Worm (Caenorhabditis elegans) whole organism, mixed stage, embryonic: ENCODE measurements around the gene lpr-3.
A peak's percentile ranks its signal among the peaks of the same experiment; 100 is the strongest.

Experiments used
- M03D4.4 ChIP-seq: sonication (generic microtip); optimal IDR thresholded peaks from 2 replicates; lab custom pipeline; 2017; ENCODE audit warnings: mild to moderate bottlenecking, missing genetic modification characterization, missing compliant biosample characterization
- bed-3 ChIP-seq: fragments of 200-800 bp; sonication (Bioruptor generic); optimal IDR thresholded peaks from 3 replicates; lab custom pipeline; 2018; ENCODE audit warnings: mild to moderate bottlenecking, missing genetic modification characterization, moderate library complexity, missing compliant biosample characterization
- blmp-1 ChIP-seq: fragments of 150-350 bp; optimal IDR thresholded peaks from 2 replicates; lab custom pipeline; 2014; ENCODE audit warnings: missing biosample characterization, missing genetic modification characterization
- ceh-39 ChIP-seq: fragments of 150-350 bp; optimal IDR thresholded peaks from 2 replicates; lab custom pipeline; 2014; ENCODE audit warnings: missing biosample characterization, missing genetic modification characterization
- ceh-43 ChIP-seq: fragments of 200-800 bp; sonication (Bioruptor generic); optimal IDR thresholded peaks from 2 replicates; lab custom pipeline; 2018; ENCODE audit warnings: mild to moderate bottlenecking, missing genetic modification characterization, moderate library complexity, missing compliant biosample characterization
- ces-1 ChIP-seq: fragments of 150-350 bp; optimal IDR thresholded peaks from 2 replicates; lab custom pipeline; 2014; ENCODE audit warnings: missing biosample characterization, missing genetic modification reagents, missing genetic modification characterization
- cnd-1 ChIP-seq: fragments of 200-800 bp; sonication (Bioruptor generic); optimal IDR thresholded peaks from 2 replicates; lab custom pipeline; 2018; ENCODE audit warnings: mild to moderate bottlenecking, missing genetic modification characterization, missing compliant biosample characterization
- drap-1 ChIP-seq: fragments of 200-800 bp; sonication (Bioruptor generic); optimal IDR thresholded peaks from 3 replicates; lab custom pipeline; 2018; ENCODE audit warnings: mild to moderate bottlenecking, missing genetic modification characterization, missing compliant biosample characterization
- elt-1 ChIP-seq: sonication (generic microtip); optimal IDR thresholded peaks from 2 replicates; lab custom pipeline; 2017; ENCODE audit warnings: missing genetic modification characterization, mild to moderate bottlenecking, missing compliant biosample characterization, antibody characterized with exemption, moderate library complexity, borderline replicate concordance; ENCODE audit not compliant: insufficient read depth
- elt-3 ChIP-seq: fragments of 150-350 bp; optimal IDR thresholded peaks from 2 replicates; lab custom pipeline; 2014; ENCODE audit warnings: missing biosample characterization, missing genetic modification characterization
- flh-1 ChIP-seq: fragments of 200-800 bp; sonication (Bioruptor generic); optimal IDR thresholded peaks from 2 replicates; lab custom pipeline; 2018; ENCODE audit warnings: mild to moderate bottlenecking, missing genetic modification characterization, moderate library complexity, missing compliant biosample characterization
- ham-2 ChIP-seq: fragments of 200-800 bp; sonication (Bioruptor generic); optimal IDR thresholded peaks from 2 replicates; lab custom pipeline; 2018; ENCODE audit warnings: mild to moderate bottlenecking, missing genetic modification characterization, missing compliant biosample characterization
- hlh-1 ChIP-seq: fragments of 150-350 bp; optimal IDR thresholded peaks from 2 replicates; lab custom pipeline; 2014; ENCODE audit warnings: missing biosample characterization, missing genetic modification reagents, missing genetic modification characterization
- lin-13 ChIP-seq: fragments of 150-350 bp; optimal IDR thresholded peaks from 2 replicates; lab custom pipeline; 2014; ENCODE audit warnings: missing biosample characterization, missing genetic modification characterization
- lin-32 ChIP-seq: fragments of 200-800 bp; sonication (Bioruptor generic); optimal IDR thresholded peaks from 2 replicates; lab custom pipeline; 2018; ENCODE audit warnings: mild to moderate bottlenecking, missing genetic modification characterization, missing compliant biosample characterization
- lsy-2 ChIP-seq: fragments of 150-350 bp; optimal IDR thresholded peaks from 2 replicates; lab custom pipeline; 2014; ENCODE audit warnings: missing biosample characterization, missing genetic modification characterization
- mab-5 ChIP-seq: fragments of 150-350 bp; optimal IDR thresholded peaks from 2 replicates; lab custom pipeline; 2014; ENCODE audit warnings: missing biosample characterization, missing genetic modification characterization
- mep-1 ChIP-seq: fragments of 150-350 bp; optimal IDR thresholded peaks from 2 replicates; lab custom pipeline; 2017; ENCODE audit warnings: missing biosample characterization, missing genetic modification reagents, missing genetic modification characterization, inconsistent platforms
- mls-2 ChIP-seq: sonication (generic microtip); optimal IDR thresholded peaks from 2 replicates; lab custom pipeline; 2016; ENCODE audit warnings: mild to moderate bottlenecking, missing genetic modification characterization, moderate library complexity, missing compliant biosample characterization
- nhr-12 ChIP-seq: fragments of 150-350 bp; optimal IDR thresholded peaks from 2 replicates; lab custom pipeline; 2014; ENCODE audit warnings: missing biosample characterization, missing genetic modification characterization
- nhr-2 ChIP-seq: fragments of 150-350 bp; optimal IDR thresholded peaks from 2 replicates; lab custom pipeline; 2014; ENCODE audit warnings: missing biosample characterization, missing genetic modification characterization
- nhr-237 ChIP-seq: fragments of 150-350 bp; optimal IDR thresholded peaks from 2 replicates; lab custom pipeline; 2014; ENCODE audit warnings: missing biosample characterization, missing genetic modification characterization
- nhr-28 ChIP-seq: fragments of 150-350 bp; optimal IDR thresholded peaks from 2 replicates; lab custom pipeline; 2014; ENCODE audit warnings: missing biosample characterization, missing genetic modification characterization
- nhr-76 ChIP-seq: sonication (generic microtip); optimal IDR thresholded peaks from 2 replicates; lab custom pipeline; 2017; ENCODE audit warnings: missing biosample characterization, missing genetic modification characterization
- pha-4 ChIP-seq: fragments of 150-350 bp; optimal IDR thresholded peaks from 2 replicates; lab custom pipeline; 2018; ENCODE audit warnings: missing biosample characterization, missing genetic modification reagents, missing genetic modification characterization
- sem-2 ChIP-seq: fragments of 200-800 bp; sonication (Bioruptor generic); optimal IDR thresholded peaks from 2 replicates; lab custom pipeline; 2018; ENCODE audit warnings: mild to moderate bottlenecking, missing genetic modification characterization, missing compliant biosample characterization
- snpc-4 ChIP-seq: fragments of 150-350 bp; optimal IDR thresholded peaks from 2 replicates; lab custom pipeline; 2014; ENCODE audit warnings: missing biosample characterization, missing genetic modification characterization
- sptf-1 ChIP-seq: sonication (generic microtip); optimal IDR thresholded peaks from 2 replicates; lab custom pipeline; 2017; ENCODE audit warnings: mild to moderate bottlenecking, missing genetic modification characterization, moderate library complexity, missing compliant biosample characterization
- tbx-8 ChIP-seq: fragments of 200-800 bp; sonication (Bioruptor generic); optimal IDR thresholded peaks from 2 replicates; lab custom pipeline; 2018; ENCODE audit warnings: mild to moderate bottlenecking, missing genetic modification characterization, moderate library complexity, missing compliant biosample characterization
- unc-120 ChIP-seq: sonication (generic microtip); optimal IDR thresholded peaks from 2 replicates; lab custom pipeline; 2017; ENCODE audit warnings: missing genetic modification characterization, missing compliant biosample characterization; ENCODE audit not compliant: poor library complexity, severe bottlenecking
- unc-39 ChIP-seq: fragments of 150-350 bp; optimal IDR thresholded peaks from 2 replicates; lab custom pipeline; 2014; ENCODE audit warnings: missing biosample characterization, missing genetic modification characterization
- unc-62 ChIP-seq: fragments of 150-350 bp; optimal IDR thresholded peaks from 2 replicates; lab custom pipeline; 2014; ENCODE audit warnings: missing biosample characterization, missing genetic modification reagents, missing genetic modification characterization
- zip-8 ChIP-seq: fragments of 150-350 bp; optimal IDR thresholded peaks from 2 replicates; lab custom pipeline; 2014; ENCODE audit warnings: missing biosample characterization, missing genetic modification characterization
- ztf-11 ChIP-seq: fragments of 150-350 bp; optimal IDR thresholded peaks from 2 replicates; lab custom pipeline; 2014; ENCODE audit warnings: missing biosample characterization, missing genetic modification characterization

lpr-3 gene

ce11 chrX:11014394-11015280 lies 42.6 kb upstream of the lpr-3 start:
- TF ChIP-seq snpc-4 = no peak
- TF ChIP-seq lin-32 (GFP tag; lab: Kevin White, UChicago) = no peak
- TF ChIP-seq mep-1 (tag; lab: Kevin White, UChicago) = no peak

- no peak for TF ChIP-seq unc-39
- TF ChIP-seq lsy-2 (tag; lab: Kevin White, UChicago) = no peak
- TF ChIP-seq ceh-43 (GFP tag; lab: Kevin White, UChicago) = no peak
- TF ChIP-seq zip-8 (tag; lab: Kevin White, UChicago) = no peak
- no peak for TF ChIP-seq hlh-1 (tag; lab: Kevin White, UChicago)
- no peak for TF ChIP-seq ces-1
- TF ChIP-seq elt-3 (tag; lab: Kevin White, UChicago) = no peak
- no peak for TF ChIP-seq ceh-39 (tag; lab: Kevin White, UChicago)
- TF ChIP-seq lin-32 (GFP tag; lab: Kevin White, UChicago) = no peak
- TF ChIP-seq bed-3 = no peak
- TF ChIP-seq elt-1 (tag; lab: Kevin White, UChicago) = no peak
- TF ChIP-seq nhr-28 (tag; lab: Kevin White, UChicago) = no peak
- no peak for TF ChIP-seq flh-1 (GFP tag; lab: Kevin White, UChicago)
- no peak for TF ChIP-seq unc-62 (GFP tag; lab: Kevin White, UChicago)
- TF ChIP-seq, all 35 proteins: peak for 0
Observed at ce11 chrX:11016100-11016499, 41.1 kb upstream of the lpr-3 start, which contains the start of gene egl-15. TSS of gene egl-15 (plus strand) at chrX:11016400.

ce11 chrX:11028617-11029016 lies 28.6 kb upstream of the lpr-3 start, which contains the start of gene ldb-1:
TSS of gene ldb-1 (plus strand) at chrX:11028917.
- TF ChIP-seq bed-3 (no peak), elt-1 (tag; lab: Kevin White, UChicago) (no peak), pha-4 (no peak), ham-2 (GFP tag; lab: Kevin White, UChicago) (no peak), lin-13 (no peak), sptf-1 (tag; lab: Kevin White, UChicago) (no peak), lin-32 (GFP tag; lab: Kevin White, UChicago) (no peak), M03D4.4 (tag; lab: Kevin White, UChicago) (no peak), ces-1 (no peak), unc-62 (GFP tag; lab: Kevin White, UChicago) (no peak), zip-8 (tag; lab: Kevin White, UChicago) (no peak), ztf-11 (no peak), tbx-8 (GFP tag; lab: Kevin White, UChicago) (no peak), mep-1 (tag; lab: Kevin White, UChicago) (no peak), mls-2 (tag; lab: Kevin White, UChicago) (no peak)

- TF ChIP-seq M03D4.4 (tag; lab: Kevin White, UChicago) (peak; percentile 61), nhr-76 (no peak), mls-2 (tag; lab: Kevin White, UChicago) (peak; percentile 80), blmp-1 (tag; lab: Kevin White, UChicago) (no peak), unc-62 (GFP tag; lab: Kevin White, UChicago) (peak; percentile 86), pha-4 (peak; percentile 93), sem-2 (GFP tag; lab: Kevin White, UChicago) (no peak), hlh-1 (tag; lab: Kevin White, UChicago) (peak; percentile 91), lin-13 (peak; percentile 65), ces-1 (peak; percentile 86), cnd-1 (tag; lab: Kevin White, UChicago) (peak; percentile 82), bed-3 (no peak), elt-3 (tag; lab: Kevin White, UChicago) (no peak), nhr-12 (tag; lab: Kevin White, UChicago) (no peak), nhr-2 (tag; lab: Kevin White, UChicago) (peak; percentile 70), unc-120 (tag; lab: Kevin White, UChicago) (peak; percentile 23), mab-5 (no peak), drap-1 (peak; percentile 79), ceh-39 (tag; lab: Kevin White, UChicago) (peak; percentile 39), lsy-2 (tag; lab: Kevin White, UChicago) (peak; percentile 53), nhr-237 (tag; lab: Kevin White, UChicago) (peak; percentile 79), lin-32 (GFP tag; lab: Kevin White, UChicago) (peak; percentile 63), unc-39 (no peak), mep-1 (tag; lab: Kevin White, UChicago) (peak; percentile 46), ham-2 (GFP tag; lab: Kevin White, UChicago) (peak; percentile 99), sptf-1 (tag; lab: Kevin White, UChicago) (peak; percentile 77), flh-1 (GFP tag; lab: Kevin White, UChicago) (no peak), ztf-11 (peak; percentile 90)
Observed at ce11 chrX:11031047-11031695, 26.0 kb upstream of the lpr-3 start.
